Fruit fly (Drosophila melanogaster) whole organism, embryonic: ENCODE results near the gene CG10943.

Source experiments
- ATbp ChIP-seq: fragments of 200-800 bp; sonication (Bioruptor generic); optimal IDR thresholded peaks from 2 replicates; lab custom pipeline; 2017; ENCODE audit warnings: missing biosample characterization, mild to moderate bottlenecking, missing genetic modification characterization, missing genetic modification reagents
- Adf1 ChIP-seq: fragments of 200-800 bp; sonication (Bioruptor generic); IDR thresholded peaks from 2 replicates; pipeline ENCODE4 v1.3.6; 2022; ENCODE audit warnings: missing biosample characterization, missing genetic modification characterization
- Atf-2 ChIP-seq: fragments of 200-800 bp; sonication (Bioruptor generic); optimal IDR thresholded peaks from 2 replicates; lab custom pipeline; 2016; ENCODE audit warnings: missing biosample characterization, missing genetic modification characterization
- CG10274 ChIP-seq: fragments of 200-800 bp; sonication (Bioruptor generic); optimal IDR thresholded peaks from 3 replicates; lab custom pipeline; 2017; ENCODE audit warnings: missing biosample characterization, mild to moderate bottlenecking, missing genetic modification characterization
- CG10321 ChIP-seq: fragments of 200-800 bp; sonication (Bioruptor generic); IDR thresholded peaks from 2 replicates; pipeline ENCODE4 v1.3.6; 2022; ENCODE audit warnings: missing biosample characterization, missing genetic modification characterization
- CG10979 ChIP-seq: fragments of 200-800 bp; sonication (Bioruptor generic); optimal IDR thresholded peaks from 2 replicates; lab custom pipeline; 2018; ENCODE audit warnings: missing biosample characterization, mild to moderate bottlenecking, missing genetic modification characterization, moderate library complexity
- CG11247 ChIP-seq: fragments of 200-800 bp; sonication (Bioruptor generic); IDR thresholded peaks from 2 replicates; pipeline ENCODE4 v1.3.6; 2022; ENCODE audit warnings: missing biosample characterization, missing genetic modification characterization
- CG12071 ChIP-seq: fragments of 200-800 bp; sonication (Bioruptor generic); optimal IDR thresholded peaks from 3 replicates; lab custom pipeline; 2018; ENCODE audit warnings: missing biosample characterization, mild to moderate bottlenecking, missing genetic modification characterization
- CG13296 ChIP-seq: fragments of 200-800 bp; sonication (Bioruptor generic); optimal IDR thresholded peaks from 3 replicates; lab custom pipeline; 2018; ENCODE audit warnings: missing biosample characterization, mild to moderate bottlenecking, missing genetic modification characterization
- CG15011 ChIP-seq: fragments of 200-800 bp; sonication (Bioruptor generic); optimal IDR thresholded peaks from 3 replicates; lab custom pipeline; 2018; ENCODE audit warnings: missing biosample characterization, mild to moderate bottlenecking, missing genetic modification characterization
- CG15269 ChIP-seq: fragments of 200-800 bp; sonication (Bioruptor generic); optimal IDR thresholded peaks from 2 replicates; lab custom pipeline; 2018; ENCODE audit warnings: missing biosample characterization, mild to moderate bottlenecking, missing genetic modification characterization, moderate library complexity
- CG1529 ChIP-seq: fragments of 200-800 bp; sonication (Bioruptor generic); optimal IDR thresholded peaks from 3 replicates; lab custom pipeline; 2018; ENCODE audit warnings: missing biosample characterization, missing genetic modification characterization
- CG16813 ChIP-seq: fragments of 200-800 bp; sonication (Bioruptor generic); IDR thresholded peaks from 3 replicates; pipeline ENCODE4 v1.3.6; 2022; ENCODE audit warnings: missing biosample characterization, missing genetic modification characterization; ENCODE audit not compliant: partially characterized antibody
- CG17359 ChIP-seq: fragments of 200-800 bp; sonication (Bioruptor generic); optimal IDR thresholded peaks from 3 replicates; lab custom pipeline; 2018; ENCODE audit warnings: missing biosample characterization, mild to moderate bottlenecking, missing genetic modification characterization, moderate library complexity
- CG17568 ChIP-seq: fragments of 200-800 bp; sonication (Bioruptor generic); optimal IDR thresholded peaks from 2 replicates; lab custom pipeline; 2018; ENCODE audit warnings: missing biosample characterization, mild to moderate bottlenecking, missing genetic modification characterization, moderate library complexity
- CG17829 ChIP-seq: fragments of 200-800 bp; optimal IDR thresholded peaks from 2 replicates; lab custom pipeline; 2019; ENCODE audit warnings: missing biosample characterization, mild to moderate bottlenecking, missing genetic modification characterization, moderate library complexity
- CG30431 ChIP-seq: fragments of 200-800 bp; sonication (Bioruptor generic); optimal IDR thresholded peaks from 2 replicates; lab custom pipeline; 2017; ENCODE audit warnings: missing biosample characterization, missing genetic modification characterization
- CG34376 ChIP-seq: fragments of 200-800 bp; sonication (Bioruptor generic); optimal IDR thresholded peaks from 2 replicates; lab custom pipeline; 2018; ENCODE audit warnings: missing biosample characterization, mild to moderate bottlenecking, missing genetic modification characterization
- CG4424 ChIP-seq: fragments of 200-800 bp; sonication (Bioruptor generic); optimal IDR thresholded peaks from 3 replicates; lab custom pipeline; 2016; ENCODE audit warnings: missing biosample characterization, missing genetic modification characterization
- CG8765 ChIP-seq: fragments of 200-800 bp; sonication (Bioruptor generic); IDR thresholded peaks from 2 replicates; pipeline ENCODE4 v1.3.6; 2022; ENCODE audit warnings: missing biosample characterization, missing genetic modification characterization
- CG9817 ChIP-seq: fragments of 200-800 bp; sonication (Bioruptor generic); optimal IDR thresholded peaks from 2 replicates; lab custom pipeline; 2018; ENCODE audit warnings: missing biosample characterization, mild to moderate bottlenecking, missing genetic modification characterization, moderate library complexity
- CG9876 ChIP-seq: fragments of 200-800 bp; sonication (Bioruptor generic); optimal IDR thresholded peaks from 2 replicates; lab custom pipeline; 2016; ENCODE audit warnings: missing biosample characterization, missing genetic modification characterization
- Dbx ChIP-seq: fragments of 200-800 bp; sonication (Bioruptor generic); IDR thresholded peaks from 3 replicates; pipeline ENCODE4 v1.3.6; 2022; ENCODE audit warnings: missing biosample characterization, missing genetic modification characterization
- Dek ChIP-seq: fragments of 200-800 bp; sonication (Bioruptor generic); optimal IDR thresholded peaks from 3 replicates; lab custom pipeline; 2019; ENCODE audit warnings: missing biosample characterization, mild to moderate bottlenecking, missing genetic modification characterization, moderate library complexity
- Hr78 ChIP-seq, 2 experiments: fragments of 200-800 bp in 1 of 2; fragments of >200 bp in 1 of 2; sonication (Bioruptor generic) in 1 of 2; optimal IDR thresholded peaks; 2 replicates each; lab custom pipeline; 2017 to 2019; ENCODE audit warnings: missing biosample characterization in 2 of 2, missing genetic modification characterization in 2 of 2, mild to moderate bottlenecking in 1 of 2, moderate library complexity in 1 of 2
- Med ChIP-seq: fragments of 200-800 bp; sonication (Bioruptor generic); peaks from one replicate; lab custom pipeline; 2016; ENCODE audit warnings: missing biosample characterization, missing genetic modification characterization, mild to moderate bottlenecking, inconsistent platforms, moderate library complexity
- Mrtf ChIP-seq: fragments of 200-800 bp; sonication (Bioruptor generic); IDR thresholded peaks from 3 replicates; pipeline ENCODE4 v1.3.6; 2022; ENCODE audit warnings: missing biosample characterization, missing genetic modification characterization
- PHDP ChIP-seq: fragments of 200-800 bp; sonication (Bioruptor generic); optimal IDR thresholded peaks from 3 replicates; lab custom pipeline; 2018; ENCODE audit warnings: missing biosample characterization, mild to moderate bottlenecking, missing genetic modification characterization, moderate library complexity
- amos ChIP-seq: fragments of 200-800 bp; sonication (Bioruptor generic); IDR thresholded peaks from 2 replicates; pipeline ENCODE4 v1.3.6; 2022; ENCODE audit warnings: missing biosample characterization, missing genetic modification characterization; ENCODE audit not compliant: partially characterized antibody
- ato ChIP-seq: fragments of 200-800 bp; sonication (Bioruptor generic); IDR thresholded peaks from 2 replicates; pipeline ENCODE4 v1.3.6; 2022; ENCODE audit warnings: missing biosample characterization, missing genetic modification characterization; ENCODE audit not compliant: partially characterized antibody
- cwo ChIP-seq: fragments of 200-800 bp; sonication (Bioruptor generic); optimal IDR thresholded peaks from 3 replicates; lab custom pipeline; 2017; ENCODE audit warnings: missing biosample characterization, missing genetic modification characterization, mild to moderate bottlenecking, moderate library complexity, missing genetic modification reagents
- dan ChIP-seq: fragments of 200-800 bp; sonication (Bioruptor generic); IDR thresholded peaks from 2 replicates; pipeline ENCODE4 v1.3.6; 2022; ENCODE audit warnings: missing biosample characterization, missing genetic modification characterization
- dpn ChIP-seq, 2 experiments: fragments of 200-800 bp; sonication (Bioruptor generic); optimal IDR thresholded peaks; 3 replicates each; lab custom pipeline; 2016; ENCODE audit warnings: missing biosample characterization in 2 of 2, missing genetic modification characterization in 2 of 2
- esg ChIP-seq: fragments of 200-800 bp; sonication (Bioruptor generic); conservative IDR thresholded peaks from 2 replicates; pipeline ENCODE4 v1.3.6; 2022; ENCODE audit warnings: missing biosample characterization, missing genetic modification characterization
- exex ChIP-seq: fragments of 200-800 bp; sonication (Bioruptor generic); optimal IDR thresholded peaks from 4 replicates; lab custom pipeline; 2018; ENCODE audit warnings: missing biosample characterization, mild to moderate bottlenecking, missing genetic modification characterization, moderate library complexity
- fd3F ChIP-seq: fragments of 200-800 bp; sonication (Bioruptor generic); optimal IDR thresholded peaks from 2 replicates; lab custom pipeline; 2018; ENCODE audit warnings: missing biosample characterization, mild to moderate bottlenecking, missing genetic modification characterization, moderate library complexity
- gem ChIP-seq: fragments of 200-800 bp; sonication (Bioruptor generic); optimal IDR thresholded peaks from 2 replicates; lab custom pipeline; 2019; ENCODE audit warnings: missing biosample characterization, mild to moderate bottlenecking, missing genetic modification characterization, moderate library complexity
- kah ChIP-seq: fragments of 200-800 bp; sonication (Bioruptor generic); optimal IDR thresholded peaks from 2 replicates; lab custom pipeline; 2018; ENCODE audit warnings: missing biosample characterization, mild to moderate bottlenecking, missing genetic modification characterization
- kni ChIP-seq: fragments of 200-800 bp; sonication (Bioruptor generic); optimal IDR thresholded peaks from 3 replicates; lab custom pipeline; 2017; ENCODE audit warnings: mild to moderate bottlenecking, missing biosample characterization, missing genetic modification reagents, missing genetic modification characterization
- nerfin-1 ChIP-seq: fragments of 200-800 bp; sonication (Bioruptor generic); optimal IDR thresholded peaks from 3 replicates; lab custom pipeline; 2019; ENCODE audit warnings: missing biosample characterization, mild to moderate bottlenecking, missing genetic modification characterization, moderate library complexity
- p53 ChIP-seq: fragments of 200-800 bp; sonication (Bioruptor generic); optimal IDR thresholded peaks from 2 replicates; lab custom pipeline; 2016; ENCODE audit warnings: missing biosample characterization, missing genetic modification characterization
- sd ChIP-seq: fragments of 200-800 bp; sonication (Bioruptor generic); optimal IDR thresholded peaks from 3 replicates; lab custom pipeline; 2018; ENCODE audit warnings: missing biosample characterization, mild to moderate bottlenecking, missing genetic modification characterization, moderate library complexity
- sens ChIP-seq: fragments of 200-800 bp; sonication (Bioruptor generic); peaks from one replicate; lab custom pipeline; 2016; ENCODE audit warnings: missing biosample characterization, missing genetic modification characterization
- sug ChIP-seq: fragments of 200-800 bp; optimal IDR thresholded peaks from 2 replicates; lab custom pipeline; 2019; ENCODE audit warnings: missing biosample characterization, mild to moderate bottlenecking, missing genetic modification characterization, moderate library complexity
- tio ChIP-seq: fragments of 200-800 bp; sonication (Bioruptor generic); optimal IDR thresholded peaks from 2 replicates; lab custom pipeline; 2017; ENCODE audit warnings: missing biosample characterization, missing genetic modification characterization, inconsistent platforms
- trem ChIP-seq: fragments of 200-800 bp; optimal IDR thresholded peaks from 3 replicates; lab custom pipeline; 2019; ENCODE audit warnings: missing biosample characterization, mild to moderate bottlenecking, missing genetic modification characterization, moderate library complexity
- vfl ChIP-seq: fragments of 200-800 bp; sonication (Bioruptor generic); optimal IDR thresholded peaks from 2 replicates; lab custom pipeline; 2016; ENCODE audit warnings: missing biosample characterization, missing genetic modification characterization
- vnd ChIP-seq: fragments of 200-800 bp; sonication (Bioruptor generic); IDR thresholded peaks from 3 replicates; pipeline ENCODE4 v1.3.6; 2022; ENCODE audit warnings: missing biosample characterization, missing genetic modification characterization; ENCODE audit not compliant: partially characterized antibody

The CG10943 gene

DNA sequence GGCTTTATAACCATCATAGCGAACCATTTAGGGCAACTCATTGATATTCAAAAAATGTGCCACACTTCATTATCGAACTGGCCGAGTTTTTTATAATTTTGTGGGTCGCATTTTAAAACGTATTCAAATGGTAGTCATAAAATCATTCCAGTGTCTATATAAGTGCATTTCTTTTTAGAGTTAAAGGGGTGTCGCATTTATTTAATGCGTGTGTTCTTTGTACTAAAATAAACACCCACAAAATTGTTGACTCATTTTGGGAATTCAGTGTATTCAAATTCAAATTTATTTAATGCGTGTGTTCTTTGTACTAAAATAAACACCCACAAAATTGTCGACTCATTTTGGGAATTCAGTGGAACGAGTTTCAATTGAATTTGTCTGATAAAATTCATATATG lies 32.3 kb downstream of the CG10943 start (continued):
- TF ChIP-seq CG1529 (GFP tag; lab: Kevin White, UChicago): peak; percentile 9
- TF ChIP-seq CG15269 (tag; lab: Kevin White, UChicago): peak; percentile 21
- peak; percentile 48 for TF ChIP-seq PHDP
- TF ChIP-seq CG10979: no peak
- peak; percentile 4 for TF ChIP-seq fd3F (GFP tag; lab: Kevin White, UChicago)
- peak; percentile 68 for TF ChIP-seq Med (GFP tag; lab: Kevin White, UChicago)

DNA sequence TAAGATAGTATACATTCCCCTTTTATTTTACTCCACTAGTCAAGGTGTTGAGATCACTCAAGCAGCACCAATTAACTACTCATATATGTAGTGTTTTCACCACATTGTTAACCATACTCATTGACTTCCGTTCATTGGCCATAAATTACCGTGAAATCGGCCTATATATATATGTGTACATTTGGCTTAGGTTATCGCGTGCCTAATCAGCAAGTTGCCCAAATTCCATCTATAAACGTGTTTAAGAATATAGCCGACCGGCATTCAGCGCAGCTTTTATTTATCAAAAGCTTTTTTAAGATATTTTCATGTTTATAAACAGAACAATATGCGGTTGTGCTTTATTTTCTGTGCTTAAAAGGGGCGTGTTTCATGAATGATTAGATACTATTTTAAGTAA lies 34.2 kb downstream of the CG10943 start:
- TF ChIP-seq ato (GFP tag; lab: Robert Waterston, UW) (no peak), sug (peak; percentile 43), CG9817 (tag; lab: Kevin White, UChicago) (no peak), CG17568 (GFP tag; lab: Kevin White, UChicago) (peak; percentile 17), CG15011 (no peak), Hr78 (GFP tag; optimal IDR thresholded peaks at IDR 0.05; lab: Kevin White, UChicago) (peak in 1 of 2 experiments; percentile 34), ATbp (no peak), exex (tag; lab: Kevin White, UChicago) (peak; percentile 77), CG10321 (GFP tag; lab: Robert Waterston, UW) (no peak), CG34376 (peak; percentile 72), CG30431 (GFP tag; lab: Kevin White, UChicago) (no peak), Atf-2 (no peak), sd (tag; lab: Kevin White, UChicago) (peak; percentile 94), Dek (tag; lab: Kevin White, UChicago) (no peak), sens (peak; percentile 71), cwo (GFP tag; lab: Kevin White, UChicago) (peak; percentile 69), Dbx (GFP tag; lab: Robert Waterston, UW) (no peak), CG17829 (tag; lab: Kevin White, UChicago) (no peak), tio (no peak), CG17359 (tag; lab: Kevin White, UChicago) (no peak), CG12071 (GFP tag; lab: Kevin White, UChicago) (no peak), CG16813 (GFP tag; lab: Robert Waterston, UW) (no peak), amos (GFP tag; lab: Robert Waterston, UW) (no peak)

DNA sequence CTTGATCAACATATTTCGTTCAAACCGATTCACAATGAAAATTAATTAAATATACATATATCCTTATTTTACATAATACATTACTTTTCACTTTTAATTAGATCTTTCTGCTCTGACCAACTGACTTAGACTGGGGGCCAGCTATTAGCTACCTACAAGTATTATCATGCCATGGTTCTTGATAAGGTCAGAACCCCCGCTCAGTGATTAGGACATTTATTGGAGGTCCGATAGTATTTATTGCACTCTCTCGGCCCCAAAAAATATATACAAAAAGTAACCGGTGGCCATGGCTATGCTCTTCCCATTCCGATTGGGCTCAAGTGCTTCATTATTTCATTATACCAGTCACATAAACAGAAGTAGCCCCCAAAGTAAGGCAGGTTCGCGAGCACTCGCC lies 35.0 kb downstream of the CG10943 start:
- TF ChIP-seq CG11247 (GFP tag; lab: Robert Waterston, UW) (no peak), p53 (no peak), kah (GFP tag; lab: Kevin White, UChicago) (no peak), trem (tag; lab: Kevin White, UChicago) (no peak), Mrtf (GFP tag; lab: Robert Waterston, UW) (no peak), kni (GFP tag; lab: Kevin White, UChicago) (no peak), vfl (GFP tag; lab: Kevin White, UChicago) (no peak), exex (tag; lab: Kevin White, UChicago) (peak; percentile 70), CG10274 (GFP tag; lab: Kevin White, UChicago) (no peak), vnd (GFP tag; lab: Robert Waterston, UW) (no peak), CG8765 (GFP tag; lab: Robert Waterston, UW) (no peak), nerfin-1 (tag; lab: Kevin White, UChicago) (no peak), Adf1 (GFP tag; lab: Robert Waterston, UW) (no peak), CG9876 (no peak), gem (no peak), sug (peak; percentile 96), CG13296 (no peak), dpn (GFP tag; optimal IDR thresholded peaks at IDR 0.05; lab: Kevin White, UChicago) (no peak), esg (GFP tag; lab: Robert Waterston, UW) (no peak), CG34376 (peak; percentile 20), dan (GFP tag; lab: Robert Waterston, UW) (no peak), CG4424 (GFP tag; lab: Kevin White, UChicago) (no peak)
